Worm (Caenorhabditis elegans): ENCODE results near the gene Y60A3A.8.

Gene Y60A3A.8

ce11 chrV:19994093-19994492, 44.3 kb downstream of the Y60A3A.8 start, which contains the start of gene Y60A3A.25:
Y60A3A.25 (minus strand) TSS chrV:19994193.
- TF ChIP-seq Y116A8C.19 (tag; optimal IDR thresholded peaks at IDR 0.05; ENCODE audit: borderline replicate concordance) (no peak), alr-1 (tag; optimal IDR thresholded peaks at IDR 0.05; ENCODE audit: borderline replicate concordance) (no peak), C16A3.4 (tag; optimal IDR thresholded peaks at IDR 0.05) (no peak), lir-3 (tag; optimal IDR thresholded peaks at IDR 0.05; ENCODE audit: poor library complexity) (no peak), skn-1 (tag; optimal IDR thresholded peaks at IDR 0.05) (no peak), lin-13 (GFP tag; optimal IDR thresholded peaks at IDR 0.05) (no peak), irx-1 (tag; optimal IDR thresholded peaks at IDR 0.05) (no peak), efl-3 (GFP tag; optimal IDR thresholded peaks at IDR 0.05) (no peak), ceh-63 (GFP tag; optimal IDR thresholded peaks at IDR 0.05) (no peak), sox-4 (tag; optimal IDR thresholded peaks at IDR 0.05) (no peak), snpc-4 (tag; optimal IDR thresholded peaks at IDR 0.05) (no peak), isw-1 (GFP tag; IDR thresholded peaks at IDR 0.05) (no peak), ceh-88 (GFP tag; IDR thresholded peaks at IDR 0.05) (no peak), dsc-1 (tag; optimal IDR thresholded peaks at IDR 0.05) (no peak), mdl-1 (tag; optimal IDR thresholded peaks at IDR 0.05) (no peak), rnt-1 (tag; optimal IDR thresholded peaks at IDR 0.05) (no peak), lsy-2 (tag; optimal IDR thresholded peaks at IDR 0.05) (no peak)

DNA sequence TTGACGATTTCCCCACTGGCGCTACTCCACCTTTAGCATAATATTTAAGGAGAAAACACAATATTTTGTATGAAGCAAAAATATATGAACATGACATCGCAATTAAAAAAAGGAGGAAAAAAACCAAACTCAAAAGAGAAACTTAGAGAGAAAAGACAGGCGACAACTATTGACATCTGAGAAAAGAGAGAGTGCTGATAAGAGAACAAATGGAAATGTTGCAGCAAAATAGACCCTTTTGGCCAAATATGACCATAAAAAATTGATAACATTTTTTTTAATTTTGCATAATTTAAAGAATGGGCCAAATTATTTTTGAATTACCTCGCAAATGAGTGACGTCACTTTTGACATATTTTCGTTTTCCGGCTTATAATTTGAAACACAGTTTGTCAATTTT, 44.9 kb downstream of the Y60A3A.8 start:
- TF ChIP-seq fkh-10 (GFP tag; optimal IDR thresholded peaks at IDR 0.05) (no peak), elt-2 (tag; optimal IDR thresholded peaks at IDR 0.05) (peak; percentile 4)

DNA sequence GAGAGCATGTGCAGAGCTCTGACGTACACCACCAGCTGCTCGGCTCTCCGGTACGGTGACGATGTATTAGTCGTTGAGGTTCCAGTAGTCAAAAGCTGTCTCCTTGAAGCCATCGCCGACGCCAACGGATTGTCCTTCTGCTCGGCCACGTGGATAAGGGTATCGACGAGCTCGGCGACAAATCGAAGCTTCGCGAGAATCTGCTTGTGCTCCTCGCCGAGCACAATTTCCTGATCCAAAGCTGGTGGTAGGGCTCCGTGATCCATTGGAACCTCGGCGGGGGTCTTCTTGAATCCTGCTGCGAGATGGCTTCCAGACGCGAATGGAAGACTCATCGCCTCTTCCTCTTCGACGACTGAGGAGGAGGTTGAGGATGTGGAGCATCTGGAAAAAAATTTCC, 47.7 kb downstream of the Y60A3A.8 start:
- TF ChIP-seq elt-2 (tag; optimal IDR thresholded peaks at IDR 0.05) (no peak), pax-3 (tag; optimal IDR thresholded peaks at IDR 0.05) (no peak), C04F5.9 (tag; optimal IDR thresholded peaks at IDR 0.05) (no peak), Y116A8C.19 (tag; optimal IDR thresholded peaks at IDR 0.05; ENCODE audit: borderline replicate concordance) (no peak), unc-86 (tag; optimal IDR thresholded peaks at IDR 0.05) (no peak), lin-39 (tag; optimal IDR thresholded peaks at IDR 0.05) (no peak), alr-1 (tag; optimal IDR thresholded peaks at IDR 0.05; ENCODE audit: borderline replicate concordance) (no peak), elt-3 (tag; optimal IDR thresholded peaks at IDR 0.05) (no peak), efl-3 (GFP tag; optimal IDR thresholded peaks at IDR 0.05) (no peak), fos-1 (tag; optimal IDR thresholded peaks at IDR 0.05) (no peak), grh-1 (GFP tag; IDR thresholded peaks at IDR 0.05) (no peak), nhr-85 (tag) (no peak), egl-27 (tag; optimal IDR thresholded peaks at IDR 0.05) (no peak), snpc-4 (tag; optimal IDR thresholded peaks at IDR 0.05) (no peak), unc-130 (tag; optimal IDR thresholded peaks at IDR 0.05) (no peak), nhr-12 (tag; optimal IDR thresholded peaks at IDR 0.05) (no peak)

- TF ChIP-seq ets-5 (GFP tag; IDR thresholded peaks at IDR 0.05) = 0 out of 2 replicates have a peak, but pooled peaks have one; percentile 80
- TF ChIP-seq lin-14 (GFP tag; optimal IDR thresholded peaks at IDR 0.05) = no peak
These were observed 48.5 kb downstream of the Y60A3A.8 start for ce11 chrV:19998203-19998836.

DNA sequence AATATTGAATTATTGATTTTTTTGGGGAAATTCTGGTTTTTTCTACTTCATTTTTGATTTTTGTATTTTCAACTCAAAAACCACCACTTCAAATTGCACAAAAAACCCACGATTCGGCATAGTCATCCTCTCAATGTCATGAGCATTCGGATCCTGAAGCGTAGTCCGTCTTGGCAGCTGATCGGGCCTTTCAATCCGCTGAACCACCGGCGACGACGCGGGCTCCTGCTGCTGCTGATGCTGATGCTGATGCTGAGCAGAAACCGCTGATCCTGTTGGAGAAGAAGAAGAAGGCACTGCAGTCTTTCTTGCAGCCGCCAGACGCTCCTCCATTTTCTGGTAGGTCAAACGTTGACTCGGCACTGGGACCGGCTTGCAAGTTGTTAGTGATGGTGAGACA, 49.3 kb downstream of the Y60A3A.8 start:
- no peak for TF ChIP-seq lin-14 (GFP tag; optimal IDR thresholded peaks at IDR 0.05)
- TF ChIP-seq aly-2 (tag; optimal IDR thresholded peaks at IDR 0.05) = no peak
- TF ChIP-seq irx-1 (tag; optimal IDR thresholded peaks at IDR 0.05) = no peak
- no peak for TF ChIP-seq nhr-237 (tag; optimal IDR thresholded peaks at IDR 0.05)
- no peak for TF ChIP-seq Y116A8C.19 (tag; optimal IDR thresholded peaks at IDR 0.05; ENCODE audit: borderline replicate concordance)
- TF ChIP-seq nhr-47 (tag; optimal IDR thresholded peaks at IDR 0.05) = no peak

Data from whole organism, L1 larva.